Worm (Caenorhabditis elegans): ENCODE results near the gene srg-37.

The srg-37 gene

DNA sequence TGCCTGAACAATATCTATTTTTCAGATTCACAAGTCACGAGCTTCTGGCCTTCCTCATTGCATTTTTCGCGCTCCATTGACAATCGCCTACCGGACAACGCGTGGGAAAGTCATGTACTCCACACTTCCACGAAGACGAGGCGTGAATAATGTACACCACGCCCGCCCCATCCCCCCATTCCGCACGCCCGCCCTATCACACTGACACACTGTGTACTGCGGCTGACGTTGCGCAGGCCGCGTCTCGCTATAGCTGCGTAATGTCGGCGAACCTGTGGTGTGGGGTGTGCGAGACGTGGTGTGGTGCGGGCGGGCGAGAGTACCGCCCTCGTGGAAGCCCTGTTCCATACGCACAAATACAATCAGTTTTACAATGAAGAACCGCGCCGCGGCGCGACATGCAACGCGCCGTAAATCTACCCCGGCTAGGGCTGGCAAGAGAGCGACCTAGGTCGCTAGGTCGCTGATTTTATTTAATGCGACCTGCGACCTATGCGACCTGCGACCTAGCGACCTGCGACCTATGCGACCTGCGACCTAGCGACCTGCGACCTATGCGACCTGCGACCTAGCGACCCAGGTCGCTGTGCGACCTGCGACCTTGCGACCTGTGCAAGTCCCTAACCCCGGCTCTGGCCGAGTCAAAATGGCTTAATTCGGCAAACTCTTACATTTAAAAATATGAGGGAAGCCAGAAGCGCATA is 1.4 kb upstream of the srg-37 start:
- TF ChIP-seq aptf-3 (GFP tag; IDR thresholded peaks at IDR 0.05) (no peak), Y56A3A.18 (GFP tag; IDR thresholded peaks at IDR 0.05) (no peak), B0019.2 (GFP tag; conservative IDR thresholded peaks at IDR 0.05) (no peak), rec-8 (tag; optimal IDR thresholded peaks at IDR 0.05) (no peak), mcd-1 (GFP tag; IDR thresholded peaks at IDR 0.05) (peak; percentile 23; the same call in 1 of the 2 replicates), F52B5.7 (tag; optimal IDR thresholded peaks at IDR 0.05) (no peak), cebp-2 (GFP tag; IDR thresholded peaks at IDR 0.05) (no peak), egrh-3 (GFP tag; IDR thresholded peaks at IDR 0.05) (peak; percentile 93), hmg-1.2 (GFP tag; IDR thresholded peaks at IDR 0.05) (no peak), D2030.7 (GFP tag; IDR thresholded peaks at IDR 0.05) (no peak), zfh-2 (GFP tag; conservative IDR thresholded peaks at IDR 0.05) (peak; percentile 90), ets-4 (GFP tag; optimal IDR thresholded peaks at IDR 0.05) (no peak)

DNA sequence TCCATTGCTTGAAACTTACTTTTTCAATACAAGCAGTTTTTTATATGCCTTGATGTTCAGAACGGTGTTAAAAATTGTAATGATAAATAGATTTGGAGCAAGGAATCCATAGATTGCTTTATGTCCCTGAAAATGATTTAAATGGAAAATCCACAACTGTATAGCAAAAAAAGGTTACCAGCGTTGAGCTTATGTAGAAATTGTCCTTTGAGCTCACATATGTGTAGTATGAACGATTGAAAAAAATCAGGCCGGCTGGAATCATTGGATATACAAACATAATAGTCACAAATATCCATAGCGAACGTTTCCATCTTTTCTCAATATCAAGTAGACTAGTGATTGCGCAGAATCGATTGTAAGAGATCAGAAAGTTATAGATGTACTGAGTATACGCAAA is 466 bp downstream of the srg-37 start, which contains the start of gene srg-36:
Gene srg-36 (minus strand): TSS at position 101 of the 400 bp plus-strand sequence.
- TF ChIP-seq egrh-3 (GFP tag; IDR thresholded peaks at IDR 0.05): no peak
- TF ChIP-seq chd-7 (tag; optimal IDR thresholded peaks at IDR 0.05): no peak
- no peak for TF ChIP-seq B0035.1 (tag; optimal IDR thresholded peaks at IDR 0.05)
- no peak for TF ChIP-seq tbx-9 (tag; optimal IDR thresholded peaks at IDR 0.05; ENCODE audit: borderline replicate concordance)
- TF ChIP-seq Y79H2A.3 (GFP tag; conservative IDR thresholded peaks at IDR 0.05): no peak
- TF ChIP-seq hlh-12 (tag; optimal IDR thresholded peaks at IDR 0.05): no peak
- no peak for TF ChIP-seq C06A6.2 (GFP tag; conservative IDR thresholded peaks at IDR 0.05)
- TF ChIP-seq attf-5 (GFP tag; optimal IDR thresholded peaks at IDR 0.05): no peak
- TF ChIP-seq nfyb-1 (GFP tag; IDR thresholded peaks at IDR 0.05): no peak

ce11 chrX:14231987-14232386 is 2.8 kb downstream of the srg-37 start:
- TF ChIP-seq aptf-3 (GFP tag; IDR thresholded peaks at IDR 0.05) (no peak), dox-1 (GFP tag; IDR thresholded peaks at IDR 0.05) (0 out of 2 replicates have a peak, but pooled peaks have one; percentile 25), snpc-4 (GFP tag; optimal IDR thresholded peaks at IDR 0.05) (peak; percentile 45), snpc-4 (tag; optimal IDR thresholded peaks at IDR 0.05) (peak in 2 of 4 experiments; percentile 59 to 77)

ce11 chrX:14229306-14229845 is 5.5 kb downstream of the srg-37 start:
- TF ChIP-seq ztf-3 (GFP tag; optimal IDR thresholded peaks at IDR 0.05): peak; percentile 15
- peak; percentile 52; the same call in 1 of the 2 replicates for TF ChIP-seq egrh-3 (GFP tag; IDR thresholded peaks at IDR 0.05)
- TF ChIP-seq lir-1 (GFP tag; conservative IDR thresholded peaks at IDR 0.05): peak; percentile 74; the same call in 1 of the 2 replicates
- peak; percentile 54 for TF ChIP-seq akir-1 (GFP tag; optimal IDR thresholded peaks at IDR 0.05)

- TF ChIP-seq die-1 (tag; optimal IDR thresholded peaks at IDR 0.05) (peak; percentile 84), cebp-2 (GFP tag; IDR thresholded peaks at IDR 0.05) (0 out of 2 replicates have a peak, but pooled peaks have one; percentile 16), T07F8.4 (tag; optimal IDR thresholded peaks at IDR 0.05) (peak; percentile 8), attf-6 (GFP tag; IDR thresholded peaks at IDR 0.05) (0 out of 2 replicates have a peak, but pooled peaks have one; percentile 10), snpc-1.1 (tag; optimal IDR thresholded peaks at IDR 0.05; ENCODE audit: insufficient read depth) (peak; percentile 48), rpc-1 (optimal IDR thresholded peaks at IDR 0.05) (peak; percentile 91), rpc-1 (tag; optimal IDR thresholded peaks at IDR 0.05) (peak; percentile 96), F55B11.4 (tag; optimal IDR thresholded peaks at IDR 0.05; ENCODE audit: borderline replicate concordance, insufficient read depth) (no peak), ceh-40 (GFP tag; IDR thresholded peaks at IDR 0.05) (no peak), lir-1 (GFP tag; conservative IDR thresholded peaks at IDR 0.05) (peak; percentile 84; the same call in 1 of the 2 replicates), lin-26 (GFP tag; IDR thresholded peaks at IDR 0.05) (peak; percentile 87), fkh-3 (tag; optimal IDR thresholded peaks at IDR 0.05) (no peak), ztf-18 (tag; optimal IDR thresholded peaks at IDR 0.05) (peak; percentile 56), rec-8 (tag; optimal IDR thresholded peaks at IDR 0.05) (peak in 1 of 2 experiments; percentile 75), ets-4 (GFP tag; optimal IDR thresholded peaks at IDR 0.05) (no peak), sea-2 (GFP tag; IDR thresholded peaks at IDR 0.05) (0 out of 2 replicates have a peak, but pooled peaks have one; percentile 21), mxl-1 (tag; optimal IDR thresholded peaks at IDR 0.05) (peak; percentile 40), snpc-1.3 (tag; optimal IDR thresholded peaks at IDR 0.05; ENCODE audit: insufficient read depth) (peak; percentile 70)
Measured at ce11 chrX:14228764-14229163, 6.1 kb downstream of the srg-37 start.

Data from whole organism, young adult.